Fruit fly (Drosophila melanogaster): Measurements from ENCODE around the gene Wnt5.

dm6 chrX:18524594-18525266 is 19.5 kb upstream of the Wnt5 start:
- TF ChIP-seq CG8478 (optimal IDR thresholded peaks at IDR 0.05) (no peak), usp (GFP tag; optimal IDR thresholded peaks at IDR 0.05) (no peak), psq (optimal IDR thresholded peaks at IDR 0.05) (no peak), pan (optimal IDR thresholded peaks at IDR 0.05) (no peak)
